Fruit fly (Drosophila melanogaster): ENCODE results near the gene CtsB.

dm6 chrX:13744599-13745052 lies 37.3 kb downstream of the CtsB start, which contains the start of gene Grip91:
- TF ChIP-seq disco-r (GFP tag; optimal IDR thresholded peaks at IDR 0.05), result no peak
- TF ChIP-seq Drgx (GFP tag; IDR thresholded peaks at IDR 0.05), result no peak
- no peak for TF ChIP-seq Gug (GFP tag; IDR thresholded peaks at IDR 0.05)
- TF ChIP-seq Optix (GFP tag; IDR thresholded peaks at IDR 0.05), result no peak
- no peak for TF ChIP-seq Atf3 (GFP tag; optimal IDR thresholded peaks at IDR 0.05)
- peak; percentile 77 for TF ChIP-seq E2f2 (GFP tag; IDR thresholded peaks at IDR 0.05)
- TF ChIP-seq CG4617 (GFP tag; optimal IDR thresholded peaks at IDR 0.05; ENCODE audit: borderline replicate concordance), result peak; percentile 57
- no peak for TF ChIP-seq B-H2 (GFP tag; optimal IDR thresholded peaks at IDR 0.05)
- TF ChIP-seq CG17802 (tag; optimal IDR thresholded peaks at IDR 0.05), result no peak
- peak; percentile 42; the same call in 1 of the 3 replicates for TF ChIP-seq CG34224 (GFP tag; IDR thresholded peaks at IDR 0.05; ENCODE audit: partially characterized antibody)
- no peak for TF ChIP-seq CG11695 (GFP tag; IDR thresholded peaks at IDR 0.05)
